Worm (Caenorhabditis elegans) whole organism, mixed stage, embryonic: ENCODE data around the gene C04E12.2.

Source experiments
- blmp-1 ChIP-seq: fragments of 150-350 bp; optimal IDR thresholded peaks from 2 replicates; lab custom pipeline; 2014; ENCODE audit warnings: missing biosample characterization, missing genetic modification characterization
- mab-5 ChIP-seq: fragments of 150-350 bp; optimal IDR thresholded peaks from 2 replicates; lab custom pipeline; 2014; ENCODE audit warnings: missing biosample characterization, missing genetic modification characterization
- mep-1 ChIP-seq: fragments of 150-350 bp; optimal IDR thresholded peaks from 2 replicates; lab custom pipeline; 2017; ENCODE audit warnings: missing biosample characterization, missing genetic modification reagents, missing genetic modification characterization, inconsistent platforms
- mls-2 ChIP-seq: sonication (generic microtip); optimal IDR thresholded peaks from 2 replicates; lab custom pipeline; 2016; ENCODE audit warnings: mild to moderate bottlenecking, missing genetic modification characterization, moderate library complexity, missing compliant biosample characterization
- nhr-28 ChIP-seq: fragments of 150-350 bp; optimal IDR thresholded peaks from 2 replicates; lab custom pipeline; 2014; ENCODE audit warnings: missing biosample characterization, missing genetic modification characterization
- pha-4 ChIP-seq: fragments of 150-350 bp; optimal IDR thresholded peaks from 2 replicates; lab custom pipeline; 2018; ENCODE audit warnings: missing biosample characterization, missing genetic modification reagents, missing genetic modification characterization
- snpc-4 ChIP-seq: fragments of 150-350 bp; optimal IDR thresholded peaks from 2 replicates; lab custom pipeline; 2014; ENCODE audit warnings: missing biosample characterization, missing genetic modification characterization
- unc-39 ChIP-seq: fragments of 150-350 bp; optimal IDR thresholded peaks from 2 replicates; lab custom pipeline; 2014; ENCODE audit warnings: missing biosample characterization, missing genetic modification characterization
- unc-62 ChIP-seq: fragments of 150-350 bp; optimal IDR thresholded peaks from 2 replicates; lab custom pipeline; 2014; ENCODE audit warnings: missing biosample characterization, missing genetic modification reagents, missing genetic modification characterization

ce11 chrV:3409498-3409897 lies 41.6 kb downstream of the C04E12.2 start:
- no peak for TF ChIP-seq snpc-4
- TF ChIP-seq unc-62 (GFP tag; lab: Kevin White, UChicago) = no peak
- no peak for TF ChIP-seq pha-4 (tag; lab: Kevin White, UChicago)
- TF ChIP-seq nhr-28 = no peak
- TF ChIP-seq unc-39 = no peak
- no peak for TF ChIP-seq mls-2 (tag; lab: Kevin White, UChicago)
- TF ChIP-seq mep-1 (tag; lab: Kevin White, UChicago) = no peak
- no peak for TF ChIP-seq mab-5 (tag; lab: Kevin White, UChicago)
- no peak for TF ChIP-seq blmp-1 (tag; lab: Kevin White, UChicago)
